Fruit fly (Drosophila melanogaster): ENCODE results near the gene Vps16B.

The Vps16B gene

dm6 chr3R:29773833-29774324, 42.4 kb downstream of the Vps16B start (continued):
- no peak for TF ChIP-seq BEAF-32 (GFP tag; optimal IDR thresholded peaks at IDR 0.05)
- peak; percentile 61 for TF ChIP-seq odd (GFP tag; optimal IDR thresholded peaks at IDR 0.05)
- TF ChIP-seq pfk (GFP tag; optimal IDR thresholded peaks at IDR 0.05): no peak
- TF ChIP-seq Deaf1 (tag; optimal IDR thresholded peaks at IDR 0.05): no peak
- peak; percentile 77 for TF ChIP-seq Hand (GFP tag; optimal IDR thresholded peaks at IDR 0.05)
- peak; percentile 25 for TF ChIP-seq CG18011 (GFP tag; optimal IDR thresholded peaks at IDR 0.05)
- TF ChIP-seq CG17359 (tag; optimal IDR thresholded peaks at IDR 0.05): peak; percentile 57
- TF ChIP-seq NC2β (GFP tag; optimal IDR thresholded peaks at IDR 0.05): peak; percentile 30
- TF ChIP-seq Sin3A (optimal IDR thresholded peaks at IDR 0.05): no peak

dm6 chr3R:29772795-29773331, 43.4 kb downstream of the Vps16B start:
- TF ChIP-seq bcd (GFP tag; optimal IDR thresholded peaks at IDR 0.05): no peak
- TF ChIP-seq klu (GFP tag; IDR thresholded peaks at IDR 0.05): peak; percentile 79
- peak; percentile 18 for TF ChIP-seq caup (GFP tag; optimal IDR thresholded peaks at IDR 0.05; ENCODE audit: severe bottlenecking)
- no peak; the same call in 1 of the 2 replicates for TF ChIP-seq CG32767 (GFP tag; IDR thresholded peaks at IDR 0.05)
- TF ChIP-seq lov (optimal IDR thresholded peaks at IDR 0.05): no peak
- no peak for TF ChIP-seq lov (GFP tag; IDR thresholded peaks at IDR 0.05)
- no peak for TF ChIP-seq Camta (GFP tag; optimal IDR thresholded peaks at IDR 0.05)
- no peak for TF ChIP-seq Mes4 (GFP tag; optimal IDR thresholded peaks at IDR 0.05)
- no peak for TF ChIP-seq CG4730 (GFP tag; IDR thresholded peaks at IDR 0.05)
- TF ChIP-seq CG1602 (GFP tag; optimal IDR thresholded peaks at IDR 0.05): no peak
- no peak for TF ChIP-seq CG2116 (GFP tag; optimal IDR thresholded peaks at IDR 0.05)
- TF ChIP-seq usp (GFP tag; optimal IDR thresholded peaks at IDR 0.05): no peak
- no peak for TF ChIP-seq Bdp1 (GFP tag; optimal IDR thresholded peaks at IDR 0.05)
- peak; percentile 99 for TF ChIP-seq chinmo (GFP tag; IDR thresholded peaks at IDR 0.05; ENCODE audit: partially characterized antibody)
- no peak for TF ChIP-seq fd102C (GFP tag; optimal IDR thresholded peaks at IDR 0.05)
- TF ChIP-seq Ptx1 (GFP tag; IDR thresholded peaks at IDR 0.05): peak; percentile 16; the same call in 1 of the 2 replicates
- peak; percentile 99 for TF ChIP-seq crol (GFP tag; IDR thresholded peaks at IDR 0.05)
- TF ChIP-seq h (optimal IDR thresholded peaks at IDR 0.05): no peak
- TF ChIP-seq CG31441 (GFP tag; IDR thresholded peaks at IDR 0.05): no peak
- no peak for TF ChIP-seq ato (GFP tag; IDR thresholded peaks at IDR 0.05; ENCODE audit: partially characterized antibody)
- TF ChIP-seq tin (GFP tag; optimal IDR thresholded peaks at IDR 0.05): no peak
- peak; percentile 89 for TF ChIP-seq Adf1 (GFP tag; IDR thresholded peaks at IDR 0.05)
- peak; percentile 82 for TF ChIP-seq grn (GFP tag; optimal IDR thresholded peaks at IDR 0.05)
- peak; percentile 60 for TF ChIP-seq Hmr (GFP tag; optimal IDR thresholded peaks at IDR 0.05)
- no peak for TF ChIP-seq Vsx1 (GFP tag; optimal IDR thresholded peaks at IDR 0.05)
- TF ChIP-seq dan (GFP tag; IDR thresholded peaks at IDR 0.05): no peak
- TF ChIP-seq unpg (GFP tag; optimal IDR thresholded peaks at IDR 0.05): no peak
- no peak for TF ChIP-seq Lim3 (GFP tag; IDR thresholded peaks at IDR 0.05)
- TF ChIP-seq CG31388 (GFP tag; optimal IDR thresholded peaks at IDR 0.05): no peak
- no peak for TF ChIP-seq CG17829 (tag; optimal IDR thresholded peaks at IDR 0.05)
- TF ChIP-seq Fer3 (tag; optimal IDR thresholded peaks at IDR 0.05): no peak
- TF ChIP-seq CG1603 (tag; optimal IDR thresholded peaks at IDR 0.05): peak; percentile 22
- TF ChIP-seq CG2202 (tag; optimal IDR thresholded peaks at IDR 0.05): no peak
- TF ChIP-seq Nf-YB (GFP tag; optimal IDR thresholded peaks at IDR 0.05): peak; percentile 44
- no peak for TF ChIP-seq CG12155 (GFP tag; optimal IDR thresholded peaks at IDR 0.05)
- TF ChIP-seq CG9609 (GFP tag; optimal IDR thresholded peaks at IDR 0.05): no peak
- no peak for TF ChIP-seq ash1 (GFP tag; optimal IDR thresholded peaks at IDR 0.05)
- TF ChIP-seq Scr (GFP tag; IDR thresholded peaks at IDR 0.05; ENCODE audit: partially characterized antibody): peak; percentile 47
- TF ChIP-seq fru (optimal IDR thresholded peaks at IDR 0.05): no peak
- TF ChIP-seq CG7271 (tag; optimal IDR thresholded peaks at IDR 0.05): no peak
- TF ChIP-seq Drgx (GFP tag; IDR thresholded peaks at IDR 0.05): peak; percentile 52
- TF ChIP-seq dm (GFP tag; optimal IDR thresholded peaks at IDR 0.05): no peak

Measured in whole organism, embryonic.